Comparison of ENCODE assay signal across 4 fruit fly cellular contexts in the genomic region with DNA sequence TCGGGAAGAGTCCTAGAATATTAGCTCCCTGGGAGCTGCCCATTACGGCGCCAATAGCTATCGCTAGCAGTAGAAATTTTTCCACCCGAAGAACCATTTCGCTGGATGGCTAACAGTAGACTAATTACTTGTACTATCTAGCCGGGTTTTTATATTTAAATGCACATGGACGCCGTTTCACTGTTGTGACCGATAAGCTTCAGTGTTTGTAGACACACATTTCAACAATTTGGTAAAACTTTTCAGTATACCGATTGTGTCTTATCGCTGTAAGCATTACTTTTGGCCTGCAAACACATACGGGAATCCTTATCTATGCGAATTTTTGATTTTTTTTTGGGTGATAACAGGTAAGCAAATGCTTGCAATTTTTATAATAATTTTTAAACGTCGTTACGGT.
TF ChIP-seq lines count a peak whose summit lies in the region.

A gene (minus strand): TSS at position 101 of the 400 bp plus-strand sequence.

- TF ChIP-seq CTCF in whole organism, embryonic (GFP tag; optimal IDR thresholded peaks at IDR 0.05; lab: Kevin White, UChicago) = no peak

TF ChIP-seq in whole organism, adult, 20 proteins besides CTCF, POLR2A, EP300 and RAD21:
- TF ChIP-seq bab1 (GFP tag; optimal IDR thresholded peaks at IDR 0.05; lab: Kevin White, UChicago) (no peak), Mnt (GFP tag; optimal IDR thresholded peaks at IDR 0.05; lab: Kevin White, UChicago) (peak; percentile 4)
TF ChIP-seq in whole organism, adult: peak in this region for 1.

TF ChIP-seq in whole organism, embryonic, 481 proteins besides CTCF, POLR2A, EP300 and RAD21:
- TF ChIP-seq Optix (GFP tag; IDR thresholded peaks at IDR 0.05; lab: Robert Waterston, UW) (no peak), Mes4 (GFP tag; optimal IDR thresholded peaks at IDR 0.05; lab: Kevin White, UChicago) (no peak), Hey (tag; optimal IDR thresholded peaks at IDR 0.05; lab: Kevin White, UChicago) (no peak), exex (tag; optimal IDR thresholded peaks at IDR 0.05; lab: Kevin White, UChicago) (peak; percentile 14), Fer3 (tag; optimal IDR thresholded peaks at IDR 0.05; lab: Kevin White, UChicago) (no peak)
TF ChIP-seq in whole organism, embryonic: peak in this region for 1.

TF ChIP-seq in whole organism, prepupa, 60 proteins besides CTCF, POLR2A, EP300 and RAD21:
- TF ChIP-seq CG8632 (GFP tag; optimal IDR thresholded peaks at IDR 0.05; lab: Kevin White, UChicago) = no peak
- peak; percentile 36 for TF ChIP-seq svp (GFP tag; lab: Kevin White, UChicago)
- peak; percentile 16 for TF ChIP-seq vri (GFP tag; optimal IDR thresholded peaks at IDR 0.05; lab: Kevin White, UChicago)

TF ChIP-seq in whole organism, wandering third instar larva, 38 proteins besides CTCF, POLR2A, EP300 and RAD21:
- TF ChIP-seq Mio (GFP tag; optimal IDR thresholded peaks at IDR 0.05; lab: Kevin White, UChicago) = no peak
- TF ChIP-seq jim (GFP tag; optimal IDR thresholded peaks at IDR 0.05; lab: Kevin White, UChicago) = no peak
- peak; percentile 37 for TF ChIP-seq fru (GFP tag; optimal IDR thresholded peaks at IDR 0.05; lab: Kevin White, UChicago)
- peak; percentile 8 for TF ChIP-seq CrebA (GFP tag; optimal IDR thresholded peaks at IDR 0.05; lab: Kevin White, UChicago; ENCODE audit: borderline replicate concordance)
